Worm (Caenorhabditis elegans) whole organism, L4/young adult: ENCODE measurements around the gene col-36.

ENCODE experiments used
- W03F9.2 ChIP-seq: fragments of 150-350 bp; optimal IDR thresholded peaks from 2 replicates; lab custom pipeline; 2014; ENCODE audit warnings: missing biosample characterization, missing genetic modification characterization
- dao-5 ChIP-seq: sonication (generic microtip); optimal IDR thresholded peaks from 2 replicates; lab custom pipeline; 2016; ENCODE audit warnings: missing genotype, missing genetic modification characterization, moderate library complexity, missing compliant biosample characterization
- him-1 ChIP-seq: sonication (generic microtip); optimal IDR thresholded peaks from 2 replicates; lab custom pipeline; 2016; ENCODE audit warnings: missing genotype, missing genetic modification reagents, missing genetic modification characterization, missing compliant biosample characterization

- TF ChIP-seq him-1 (tag; lab: Kevin White, UChicago): no peak
- TF ChIP-seq dao-5: no peak
- TF ChIP-seq W03F9.2 (tag; lab: Kevin White, UChicago): no peak
Measured at ce11 chrII:7207649-7208048, 39.0 kb upstream of the col-36 start.
